Worm (Caenorhabditis elegans) whole organism, L2 larva: ENCODE results near the gene srd-19.

Source experiments
- C34F6.9 ChIP-seq: fragments of 150-350 bp; optimal IDR thresholded peaks from 2 replicates; lab custom pipeline; 2014; ENCODE audit warnings: missing biosample characterization, missing genetic modification characterization
- F13H6.1 ChIP-seq: sonication (generic microtip); optimal IDR thresholded peaks from 2 replicates; lab custom pipeline; 2016; ENCODE audit warnings: missing genetic modification characterization, missing compliant biosample characterization
- R02D3.7 ChIP-seq: fragments of 150-350 bp; optimal IDR thresholded peaks from 2 replicates; lab custom pipeline; 2014; ENCODE audit warnings: missing biosample characterization, missing genetic modification characterization
- ZK546.5 ChIP-seq: sonication (generic microtip); optimal IDR thresholded peaks from 2 replicates; lab custom pipeline; 2017; ENCODE audit warnings: missing biosample characterization, missing genetic modification characterization
- alr-1 ChIP-seq: fragments of 150-350 bp; optimal IDR thresholded peaks from 2 replicates; lab custom pipeline; 2014; ENCODE audit warnings: missing biosample characterization, missing genetic modification characterization
- aly-2 ChIP-seq: fragments of 150-350 bp; optimal IDR thresholded peaks from 2 replicates; lab custom pipeline; 2014; ENCODE audit warnings: missing biosample characterization, missing genetic modification characterization
- ama-1 ChIP-seq: fragments of 150-350 bp; optimal IDR thresholded peaks from 2 replicates; lab custom pipeline; 2018; ENCODE audit warnings: inconsistent platforms
- blmp-1 ChIP-seq: sonication (generic microtip); optimal IDR thresholded peaks from 2 replicates; lab custom pipeline; 2017; ENCODE audit warnings: missing genetic modification characterization, mild to moderate bottlenecking, missing compliant biosample characterization, antibody characterized with exemption, moderate library complexity; ENCODE audit not compliant: insufficient read depth
- ceh-16 ChIP-seq: fragments of 150-350 bp; optimal IDR thresholded peaks from 2 replicates; lab custom pipeline; 2014; ENCODE audit warnings: missing biosample characterization, missing genetic modification characterization
- ceh-82 ChIP-seq: fragments of 150-350 bp; optimal IDR thresholded peaks from 2 replicates; lab custom pipeline; 2014; ENCODE audit warnings: missing biosample characterization, missing genetic modification characterization
- crh-2 ChIP-seq: sonication (generic microtip); optimal IDR thresholded peaks from 2 replicates; lab custom pipeline; 2017; ENCODE audit warnings: missing biosample characterization, missing genetic modification characterization
- dmd-4 ChIP-seq: sonication (generic microtip); optimal IDR thresholded peaks from 2 replicates; lab custom pipeline; 2017; ENCODE audit warnings: missing biosample characterization, missing genetic modification characterization
- egl-27 ChIP-seq: sonication (generic microtip); optimal IDR thresholded peaks from 3 replicates; lab custom pipeline; 2017; ENCODE audit warnings: missing biosample characterization, missing genetic modification reagents, missing genetic modification characterization
- elt-1 ChIP-seq: fragments of 150-350 bp; optimal IDR thresholded peaks from 2 replicates; lab custom pipeline; 2014; ENCODE audit warnings: missing biosample characterization, missing genetic modification characterization
- elt-3 ChIP-seq: sonication (generic microtip); optimal IDR thresholded peaks from 2 replicates; lab custom pipeline; 2017; ENCODE audit warnings: missing biosample characterization, missing genetic modification characterization
- fos-1 ChIP-seq: fragments of 150-350 bp; optimal IDR thresholded peaks from 2 replicates; lab custom pipeline; 2014; ENCODE audit warnings: missing biosample characterization, missing genetic modification characterization
- gmeb-1 ChIP-seq: fragments of 150-350 bp; optimal IDR thresholded peaks from 2 replicates; lab custom pipeline; 2014; ENCODE audit warnings: missing biosample characterization, missing genetic modification characterization
- lin-11 ChIP-seq: fragments of 150-350 bp; sonication (generic microtip); optimal IDR thresholded peaks from 2 replicates; lab custom pipeline; 2014; ENCODE audit warnings: missing biosample characterization, missing genetic modification characterization, inconsistent platforms, mixed read lengths
- lin-13 ChIP-seq: fragments of 150-350 bp; optimal IDR thresholded peaks from 2 replicates; lab custom pipeline; 2014; ENCODE audit warnings: missing biosample characterization, missing genetic modification reagents, missing genetic modification characterization
- lin-39 ChIP-seq: fragments of 150-350 bp; optimal IDR thresholded peaks from 2 replicates; lab custom pipeline; 2014; ENCODE audit warnings: missing biosample characterization, missing genetic modification reagents, missing genetic modification characterization
- lsy-2 ChIP-seq, 2 experiments: fragments of 150-350 bp in 1 of 2; sonication (generic microtip) in 1 of 2; optimal IDR thresholded peaks; 2 replicates each; lab custom pipeline; 2014 to 2017; ENCODE audit warnings: missing biosample characterization in 2 of 2, missing genetic modification characterization in 2 of 2
- mab-5 ChIP-seq: fragments of 150-350 bp; optimal IDR thresholded peaks from 2 replicates; lab custom pipeline; 2014; ENCODE audit warnings: missing biosample characterization, missing genetic modification characterization
- mbf-1 ChIP-seq: sonication (generic microtip); optimal IDR thresholded peaks from 2 replicates; lab custom pipeline; 2017; ENCODE audit warnings: missing biosample characterization, missing genetic modification characterization
- mdl-1 ChIP-seq, 2 experiments: fragments of 150-350 bp in 1 of 2; sonication (generic microtip) in 1 of 2; optimal IDR thresholded peaks; 2 replicates each; lab custom pipeline; 2017; ENCODE audit warnings: missing biosample characterization in 2 of 2, missing genetic modification characterization in 2 of 2
- nhr-10 ChIP-seq: sonication (generic microtip); optimal IDR thresholded peaks from 2 replicates; lab custom pipeline; 2017; ENCODE audit warnings: missing biosample characterization, missing genetic modification characterization
- nhr-11 ChIP-seq: fragments of 150-350 bp; optimal IDR thresholded peaks from 2 replicates; lab custom pipeline; 2014; ENCODE audit warnings: missing biosample characterization, missing genetic modification characterization
- nhr-12 ChIP-seq: fragments of 150-350 bp; optimal IDR thresholded peaks from 2 replicates; lab custom pipeline; 2014; ENCODE audit warnings: missing biosample characterization, missing genetic modification characterization
- nhr-129 ChIP-seq: fragments of 150-350 bp; optimal IDR thresholded peaks from 2 replicates; lab custom pipeline; 2014; ENCODE audit warnings: missing biosample characterization, missing genetic modification characterization
- nhr-21 ChIP-seq: fragments of 150-350 bp; optimal IDR thresholded peaks from 2 replicates; lab custom pipeline; 2014; ENCODE audit warnings: missing biosample characterization, missing genetic modification characterization
- nhr-23 ChIP-seq: fragments of 150-350 bp; optimal IDR thresholded peaks from 2 replicates; lab custom pipeline; 2014; ENCODE audit warnings: missing biosample characterization, missing genetic modification reagents, missing genetic modification characterization
- nhr-237 ChIP-seq: fragments of 150-350 bp; optimal IDR thresholded peaks from 2 replicates; lab custom pipeline; 2014; ENCODE audit warnings: missing biosample characterization, missing genetic modification characterization
- nhr-25 ChIP-seq: fragments of 150-350 bp; sonication (generic microtip); optimal IDR thresholded peaks from 3 replicates; lab custom pipeline; 2014; ENCODE audit warnings: missing biosample characterization, missing genetic modification characterization
- nhr-6 ChIP-seq: fragments of 150-350 bp; optimal IDR thresholded peaks from 2 replicates; lab custom pipeline; 2014; ENCODE audit warnings: missing biosample characterization, missing genetic modification characterization
- nhr-77 ChIP-seq: fragments of 150-350 bp; optimal IDR thresholded peaks from 2 replicates; lab custom pipeline; 2014; ENCODE audit warnings: missing biosample characterization, missing genetic modification characterization
- peb-1 ChIP-seq: fragments of 150-350 bp; optimal IDR thresholded peaks from 2 replicates; lab custom pipeline; 2014; ENCODE audit warnings: missing biosample characterization, missing genetic modification characterization
- sem-4 ChIP-seq: fragments of 150-350 bp; optimal IDR thresholded peaks from 2 replicates; lab custom pipeline; 2014; ENCODE audit warnings: missing biosample characterization, missing genetic modification reagents, missing genetic modification characterization
- skn-1 ChIP-seq: sonication (generic microtip); optimal IDR thresholded peaks from 2 replicates; lab custom pipeline; 2017; ENCODE audit warnings: missing biosample characterization, missing genetic modification characterization
- sma-3 ChIP-seq: sonication (generic microtip); optimal IDR thresholded peaks from 2 replicates; lab custom pipeline; 2016; ENCODE audit warnings: missing genetic modification reagents, missing genetic modification characterization, missing compliant biosample characterization
- sma-9 ChIP-seq, 2 experiments: fragments of 150-350 bp in 1 of 2; sonication (generic microtip) in 1 of 2; optimal IDR thresholded peaks; 2 replicates each; lab custom pipeline; 2014 to 2016; ENCODE audit warnings: missing genetic modification characterization in 2 of 2, mild to moderate bottlenecking in 1 of 2, missing biosample characterization in 1 of 2, missing compliant biosample characterization in 1 of 2, missing genetic modification reagents in 1 of 2, moderate library complexity in 1 of 2
- snpc-4 ChIP-seq: fragments of 150-350 bp; optimal IDR thresholded peaks from 2 replicates; lab custom pipeline; 2014; ENCODE audit warnings: missing biosample characterization, missing genetic modification characterization
- unc-39 ChIP-seq: fragments of 150-350 bp; optimal IDR thresholded peaks from 2 replicates; lab custom pipeline; 2014; ENCODE audit warnings: missing biosample characterization, missing genetic modification characterization
- unc-55 ChIP-seq: fragments of 150-350 bp; sonication (generic microtip); optimal IDR thresholded peaks from 3 replicates; lab custom pipeline; 2014; ENCODE audit warnings: missing biosample characterization, missing genetic modification reagents, missing genetic modification characterization
- unc-62 ChIP-seq: fragments of 150-350 bp; optimal IDR thresholded peaks from 2 replicates; lab custom pipeline; 2014; ENCODE audit warnings: missing biosample characterization, missing genetic modification reagents, missing genetic modification characterization
- zag-1 ChIP-seq: fragments of 150-350 bp; optimal IDR thresholded peaks from 2 replicates; lab custom pipeline; 2014; ENCODE audit warnings: missing biosample characterization, missing genetic modification characterization
- ztf-1 ChIP-seq: fragments of 200-800 bp; sonication (Bioruptor generic); conservative IDR thresholded peaks from 2 replicates; pipeline ENCODE4 v1.3.6; 2022; ENCODE audit warnings: missing genetic modification characterization, missing compliant biosample characterization
- ztf-11 ChIP-seq: sonication (generic microtip); optimal IDR thresholded peaks from 2 replicates; lab custom pipeline; 2017; ENCODE audit warnings: missing biosample characterization, missing genetic modification characterization
- ztf-4 ChIP-seq: fragments of 150-350 bp; optimal IDR thresholded peaks from 2 replicates; lab custom pipeline; 2014; ENCODE audit warnings: missing biosample characterization, missing genetic modification characterization

Gene srd-19

ce11 chrV:13385798-13386197 lies 42.8 kb downstream of the srd-19 start, which contains the start of gene gcy-34:
Gene gcy-34 (minus strand): TSS chrV:13385898.
- TF ChIP-seq blmp-1 (tag; lab: Kevin White, UChicago) (no peak), unc-39 (no peak), zag-1 (tag; lab: Kevin White, UChicago) (no peak), R02D3.7 (tag; lab: Kevin White, UChicago) (no peak), C34F6.9 (tag; lab: Kevin White, UChicago) (no peak), elt-3 (tag; lab: Kevin White, UChicago) (no peak), aly-2 (tag; lab: Kevin White, UChicago) (no peak), F13H6.1 (tag; lab: Kevin White, UChicago) (no peak), sem-4 (tag; lab: Kevin White, UChicago) (no peak), ztf-11 (tag; lab: Kevin White, UChicago) (no peak), ZK546.5 (no peak), mbf-1 (tag; lab: Kevin White, UChicago) (no peak)
- TF ChIP-seq, all 48 proteins: peak for 0

- no peak for TF ChIP-seq unc-39
- TF ChIP-seq unc-62 (GFP tag; lab: Kevin White, UChicago): no peak
- peak; percentile 23 for TF ChIP-seq skn-1 (tag; lab: Kevin White, UChicago)
- TF ChIP-seq crh-2 (tag; lab: Kevin White, UChicago): peak; percentile 21
- peak; percentile 70 for TF ChIP-seq fos-1 (tag; lab: Kevin White, UChicago)
- TF ChIP-seq mdl-1 (tag; optimal IDR thresholded peaks at IDR 0.05; lab: Kevin White, UChicago): no peak
- no peak for TF ChIP-seq nhr-6 (tag; lab: Kevin White, UChicago)
- peak; percentile 12 for TF ChIP-seq gmeb-1 (tag; lab: Kevin White, UChicago)
Measured at ce11 chrV:13380980-13381379, 47.6 kb downstream of the srd-19 start, which contains the start of gene cpz-2. Gene cpz-2 (plus strand): TSS chrV:13381189.

- TF ChIP-seq gmeb-1 (tag; lab: Kevin White, UChicago): peak; percentile 67
- no peak for TF ChIP-seq lin-39 (tag; lab: Kevin White, UChicago)
- peak; percentile 65 for TF ChIP-seq nhr-129 (tag; lab: Kevin White, UChicago)
- TF ChIP-seq fos-1 (tag; lab: Kevin White, UChicago): peak; percentile 45
- TF ChIP-seq C34F6.9 (tag; lab: Kevin White, UChicago): no peak
- TF ChIP-seq R02D3.7 (tag; lab: Kevin White, UChicago): no peak
- no peak for TF ChIP-seq zag-1 (tag; lab: Kevin White, UChicago)
- TF ChIP-seq mdl-1 (tag; optimal IDR thresholded peaks at IDR 0.05; lab: Kevin White, UChicago): peak; percentile 36 to 59
- TF ChIP-seq ztf-1 (GFP tag; lab: Robert Waterston, UW): no peak
- TF ChIP-seq lin-11 (tag; lab: Kevin White, UChicago): no peak
- no peak for TF ChIP-seq peb-1 (tag; lab: Kevin White, UChicago)
- peak in 1 of 2 experiments; percentile 28 for TF ChIP-seq lsy-2 (tag; optimal IDR thresholded peaks at IDR 0.05; lab: Kevin White, UChicago)
- peak; percentile 77 for TF ChIP-seq blmp-1 (tag; lab: Kevin White, UChicago)
- no peak for TF ChIP-seq mab-5
- no peak for TF ChIP-seq ama-1 (lab: Kevin White, UChicago)
- TF ChIP-seq egl-27 (tag; lab: Kevin White, UChicago): peak; percentile 89
- TF ChIP-seq F13H6.1 (tag; lab: Kevin White, UChicago): peak; percentile 36
- no peak for TF ChIP-seq aly-2 (tag; lab: Kevin White, UChicago)
- TF ChIP-seq ceh-82 (tag; lab: Kevin White, UChicago): no peak
- TF ChIP-seq ceh-16 (tag; lab: Kevin White, UChicago): peak; percentile 68
- TF ChIP-seq skn-1 (tag; lab: Kevin White, UChicago): no peak
- TF ChIP-seq unc-39: no peak
- peak; percentile 52 for TF ChIP-seq ztf-4 (tag; lab: Kevin White, UChicago)
- TF ChIP-seq nhr-237: no peak
- TF ChIP-seq alr-1 (tag; lab: Kevin White, UChicago): no peak
- no peak for TF ChIP-seq snpc-4
- TF ChIP-seq lin-13 (GFP tag; lab: Kevin White, UChicago): peak; percentile 25
- no peak for TF ChIP-seq ZK546.5
- TF ChIP-seq nhr-23 (tag; lab: Kevin White, UChicago): no peak
- TF ChIP-seq nhr-10 (tag; lab: Kevin White, UChicago): no peak
- no peak for TF ChIP-seq nhr-6 (tag; lab: Kevin White, UChicago)
- TF ChIP-seq elt-3 (tag; lab: Kevin White, UChicago): no peak
- TF ChIP-seq unc-62 (GFP tag; lab: Kevin White, UChicago): no peak
- TF ChIP-seq crh-2 (tag; lab: Kevin White, UChicago): peak; percentile 73
- no peak for TF ChIP-seq nhr-11 (tag; lab: Kevin White, UChicago)
- no peak for TF ChIP-seq elt-1
- TF ChIP-seq unc-55 (GFP tag; lab: Kevin White, UChicago): no peak
- no peak for TF ChIP-seq nhr-77 (tag; lab: Kevin White, UChicago)
- peak; percentile 71 for TF ChIP-seq nhr-21 (tag; lab: Kevin White, UChicago)
- peak; percentile 98 for TF ChIP-seq nhr-25
- TF ChIP-seq sma-9 (GFP tag; optimal IDR thresholded peaks at IDR 0.05; lab: Kevin White, UChicago): peak; percentile 90
- no peak for TF ChIP-seq sma-9 (tag; optimal IDR thresholded peaks at IDR 0.05; lab: Kevin White, UChicago)
- TF ChIP-seq dmd-4 (tag; lab: Kevin White, UChicago): no peak
- no peak for TF ChIP-seq ztf-11 (tag; lab: Kevin White, UChicago)
- peak; percentile 84 for TF ChIP-seq sma-3 (GFP tag; lab: Kevin White, UChicago)
- peak; percentile 31 for TF ChIP-seq sem-4 (tag; lab: Kevin White, UChicago)
- TF ChIP-seq nhr-12 (tag; lab: Kevin White, UChicago): no peak
Measured at ce11 chrV:13380178-13380577, 48.4 kb downstream of the srd-19 start, which contains the start of gene ifbp-1. Gene ifbp-1 (minus strand): TSS chrV:13380262.
